Fruit fly (Drosophila melanogaster): ENCODE data around the gene RFeSP.

RFeSP gene

DNA sequence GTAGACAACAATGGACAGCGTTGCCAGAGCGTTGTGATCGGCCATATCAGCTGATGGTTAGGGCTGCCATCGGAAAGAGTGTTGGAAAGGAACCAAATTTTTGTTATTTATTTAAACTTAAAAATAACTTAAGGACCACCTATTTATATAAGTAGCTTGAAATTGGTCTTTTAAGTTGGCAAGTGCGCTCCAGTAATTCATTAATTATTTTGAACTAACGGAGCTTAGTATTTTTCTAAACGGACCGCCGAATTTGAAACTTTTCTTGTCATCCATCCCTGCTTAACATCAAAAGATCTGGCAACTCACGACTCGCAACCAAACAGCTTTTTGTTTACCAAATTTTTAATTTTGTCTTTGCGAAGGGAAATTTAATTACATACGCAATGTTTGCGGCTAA is 2.8 kb downstream of the RFeSP start, which contains the start of the genes Rab3GAP1 and CG14352 (continued):
- TF ChIP-seq wek (GFP tag; optimal IDR thresholded peaks at IDR 0.05) (no peak), sr (GFP tag; IDR thresholded peaks at IDR 0.05) (no peak), tx (GFP tag; optimal IDR thresholded peaks at IDR 0.05) (peak; percentile 86), vnd (GFP tag; IDR thresholded peaks at IDR 0.05; ENCODE audit: partially characterized antibody) (no peak), CG7745 (tag; optimal IDR thresholded peaks at IDR 0.05) (no peak), ab (GFP tag; optimal IDR thresholded peaks at IDR 0.05) (peak; percentile 78), zen (tag; optimal IDR thresholded peaks at IDR 0.05) (peak; percentile 83), CG10267 (tag; optimal IDR thresholded peaks at IDR 0.05) (peak; percentile 97), CG16863 (GFP tag; optimal IDR thresholded peaks at IDR 0.05) (peak; percentile 81), sima (GFP tag; optimal IDR thresholded peaks at IDR 0.05) (peak; percentile 29), Rfx (GFP tag; IDR thresholded peaks at IDR 0.05) (peak; percentile 90), CG12299 (tag; optimal IDR thresholded peaks at IDR 0.05) (peak; percentile 64), Hand (GFP tag; optimal IDR thresholded peaks at IDR 0.05) (peak; percentile 10), CG7271 (tag; optimal IDR thresholded peaks at IDR 0.05) (peak; percentile 65), CG14965 (GFP tag; optimal IDR thresholded peaks at IDR 0.05; ENCODE audit: borderline replicate concordance) (no peak), al (GFP tag; IDR thresholded peaks at IDR 0.05) (peak; percentile 86), CG3163 (GFP tag; optimal IDR thresholded peaks at IDR 0.05) (peak; percentile 43), CG17361 (GFP tag; IDR thresholded peaks at IDR 0.05) (peak; percentile 91), chn (GFP tag; optimal IDR thresholded peaks at IDR 0.05) (peak; percentile 89), ap (GFP tag; IDR thresholded peaks at IDR 0.05) (peak; percentile 49), CG30431 (GFP tag; optimal IDR thresholded peaks at IDR 0.05) (peak; percentile 84), Hr78 (GFP tag; optimal IDR thresholded peaks at IDR 0.05) (no peak), CG6813 (GFP tag; optimal IDR thresholded peaks at IDR 0.05) (no peak), CG2889 (GFP tag; IDR thresholded peaks at IDR 0.05) (peak; percentile 69), CG13287 (GFP tag; IDR thresholded peaks at IDR 0.05; ENCODE audit: partially characterized antibody) (peak; percentile 68), CG4360 (GFP tag; IDR thresholded peaks at IDR 0.05) (no peak), mirr (GFP tag; optimal IDR thresholded peaks at IDR 0.05) (peak; percentile 52), CG10431 (GFP tag; optimal IDR thresholded peaks at IDR 0.05) (peak; percentile 9), disco-r (GFP tag; optimal IDR thresholded peaks at IDR 0.05) (peak; percentile 76), crol (GFP tag; IDR thresholded peaks at IDR 0.05) (no peak), CG8924 (tag; optimal IDR thresholded peaks at IDR 0.05) (peak; percentile 79), seq (GFP tag; IDR thresholded peaks at IDR 0.05) (peak; percentile 51), pb (GFP tag; optimal IDR thresholded peaks at IDR 0.05) (peak; percentile 51), peb (GFP tag; IDR thresholded peaks at IDR 0.05) (peak; percentile 47; the same call in 1 of the 2 replicates), Dp (GFP tag; optimal IDR thresholded peaks at IDR 0.05) (peak; percentile 58), Doc3 (GFP tag; IDR thresholded peaks at IDR 0.05; ENCODE audit: partially characterized antibody) (no peak), Camta (GFP tag; optimal IDR thresholded peaks at IDR 0.05) (peak; percentile 71), lab (GFP tag; optimal IDR thresholded peaks at IDR 0.05) (peak; percentile 89), luna (GFP tag; optimal IDR thresholded peaks at IDR 0.05) (peak; percentile 37), row (GFP tag; IDR thresholded peaks at IDR 0.05) (peak; percentile 94), CG9876 (GFP tag; optimal IDR thresholded peaks at IDR 0.05) (peak; percentile 82), CG11085 (GFP tag; IDR thresholded peaks at IDR 0.05) (peak; percentile 71), CG9797 (GFP tag; optimal IDR thresholded peaks at IDR 0.05) (peak; percentile 46), gsb (GFP tag; IDR thresholded peaks at IDR 0.05) (peak; percentile 32; the same call in 1 of the 2 replicates), CG32772 (GFP tag; IDR thresholded peaks at IDR 0.05) (peak; percentile 78), ewg (GFP tag; optimal IDR thresholded peaks at IDR 0.05) (peak; percentile 71), CG7786 (GFP tag; optimal IDR thresholded peaks at IDR 0.05) (peak; percentile 86), Poxn (GFP tag; IDR thresholded peaks at IDR 0.05) (0 out of 2 replicates have a peak, but pooled peaks have one; percentile 31), trh (GFP tag; optimal IDR thresholded peaks at IDR 0.05) (peak; percentile 32), CG1529 (GFP tag; optimal IDR thresholded peaks at IDR 0.05) (peak; percentile 67), Med (GFP tag) (peak; percentile 98)

Data from whole organism, embryonic.